Worm (Caenorhabditis elegans) whole organism, L4/young adult: ENCODE measurements around the gene sri-29.

Source experiments
- W03F9.2 ChIP-seq: fragments of 150-350 bp; optimal IDR thresholded peaks from 2 replicates; lab custom pipeline; 2014; ENCODE audit warnings: missing biosample characterization, missing genetic modification characterization
- dao-5 ChIP-seq: sonication (generic microtip); optimal IDR thresholded peaks from 2 replicates; lab custom pipeline; 2016; ENCODE audit warnings: missing genotype, missing genetic modification characterization, moderate library complexity, missing compliant biosample characterization
- him-1 ChIP-seq: sonication (generic microtip); optimal IDR thresholded peaks from 2 replicates; lab custom pipeline; 2016; ENCODE audit warnings: missing genotype, missing genetic modification reagents, missing genetic modification characterization, missing compliant biosample characterization

- TF ChIP-seq him-1 (no peak), W03F9.2 (tag; lab: Kevin White, UChicago) (no peak), dao-5 (tag; lab: Kevin White, UChicago) (no peak)
Measured at ce11 chrII:3061605-3062004, 17.5 kb downstream of the sri-29 start.
